Fruit fly (Drosophila melanogaster): ENCODE results near the gene kek6.

DNA sequence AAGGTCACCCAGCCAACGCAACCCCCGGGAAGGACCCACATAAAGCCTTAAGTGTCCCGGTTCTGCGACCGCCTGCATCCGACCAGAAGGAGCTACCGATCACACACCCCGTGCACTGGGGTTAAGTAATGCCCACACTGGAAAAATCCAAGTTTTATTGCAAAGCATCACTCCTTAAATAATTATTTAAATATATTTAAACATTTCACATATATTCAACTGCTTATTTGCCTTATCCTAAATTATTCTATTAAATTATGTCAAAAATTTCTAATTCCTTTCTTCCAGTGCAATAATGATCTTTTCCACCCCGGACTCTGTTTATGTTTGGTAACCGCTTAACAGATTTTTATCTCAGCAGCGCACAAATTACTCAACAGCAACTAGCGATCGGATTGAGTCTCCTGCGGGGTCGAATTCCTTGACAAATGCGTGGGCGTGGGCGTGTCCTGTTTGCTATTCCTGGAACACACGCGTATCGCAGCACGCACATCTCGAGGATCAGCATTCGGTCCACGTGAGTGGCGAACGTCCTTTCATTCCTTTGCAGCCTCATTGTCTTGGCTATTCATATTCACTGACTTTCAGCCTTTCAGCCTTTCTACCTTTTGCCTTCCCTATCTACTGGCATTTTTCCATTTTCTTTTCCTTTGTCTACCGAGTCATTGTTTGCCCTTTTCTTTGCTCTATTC, 82.7 kb downstream of the kek6 start:
- TF ChIP-seq Hr78 (GFP tag; optimal IDR thresholded peaks at IDR 0.05) = no peak
- TF ChIP-seq h (GFP tag; optimal IDR thresholded peaks at IDR 0.05) = no peak
- TF ChIP-seq Jra (GFP tag; optimal IDR thresholded peaks at IDR 0.05) = no peak
- no peak for TF ChIP-seq sv (GFP tag; optimal IDR thresholded peaks at IDR 0.05)
- no peak for TF ChIP-seq psq (GFP tag; optimal IDR thresholded peaks at IDR 0.05)
